Worm (Caenorhabditis elegans) whole organism, midembryonic: ENCODE results near the gene F14F7.5.

Experiments used
- T22C8.4 ChIP-seq: fragments of 200-800 bp; sonication (Bioruptor generic); IDR thresholded peaks from 2 replicates; pipeline ENCODE4 v1.3.6; 2022; ENCODE audit warnings: missing genetic modification characterization, missing compliant biosample characterization
- cog-1 ChIP-seq: sonication (generic microtip); optimal IDR thresholded peaks from 2 replicates; lab custom pipeline; 2016; ENCODE audit warnings: missing genetic modification characterization, missing compliant biosample characterization
- flt-1 ChIP-seq: fragments of 200-800 bp; sonication (Bioruptor generic); IDR thresholded peaks from 2 replicates; pipeline ENCODE4 v1.3.6; 2022; ENCODE audit warnings: missing genetic modification characterization, missing compliant biosample characterization
- klf-2 ChIP-seq: fragments of 200-800 bp; sonication (Bioruptor generic); conservative IDR thresholded peaks from 2 replicates; pipeline ENCODE4 v1.3.6; 2022; ENCODE audit warnings: missing genetic modification reagents, missing genetic modification characterization, missing compliant biosample characterization
- med-1 ChIP-seq: sonication (generic microtip); optimal IDR thresholded peaks from 2 replicates; lab custom pipeline; 2017; ENCODE audit warnings: missing genetic modification characterization, mild to moderate bottlenecking, missing compliant biosample characterization, antibody characterized with exemption, missing genetic modification reagents; ENCODE audit not compliant: insufficient read depth
- ref-1 ChIP-seq: fragments of 200-800 bp; sonication (Bioruptor generic); conservative IDR thresholded peaks from 2 replicates; pipeline ENCODE4 v1.3.6; 2022; ENCODE audit warnings: missing genetic modification reagents, missing genetic modification characterization, missing compliant biosample characterization
- tab-1 ChIP-seq: fragments of 200-800 bp; sonication (Bioruptor generic); IDR thresholded peaks from 2 replicates; pipeline ENCODE4 v1.3.6; 2022; ENCODE audit warnings: missing genetic modification characterization, missing compliant biosample characterization
- ztf-23 ChIP-seq: fragments of 200-800 bp; sonication (Bioruptor generic); IDR thresholded peaks from 2 replicates; pipeline ENCODE4 v1.3.6; 2022; ENCODE audit warnings: missing genetic modification reagents, missing genetic modification characterization, missing compliant biosample characterization
- ztf-29 ChIP-seq: fragments of 200-800 bp; sonication (Bioruptor generic); IDR thresholded peaks from 2 replicates; pipeline ENCODE4 v1.3.6; 2022; ENCODE audit warnings: missing genetic modification reagents, missing genetic modification characterization, missing compliant biosample characterization

The F14F7.5 gene

DNA sequence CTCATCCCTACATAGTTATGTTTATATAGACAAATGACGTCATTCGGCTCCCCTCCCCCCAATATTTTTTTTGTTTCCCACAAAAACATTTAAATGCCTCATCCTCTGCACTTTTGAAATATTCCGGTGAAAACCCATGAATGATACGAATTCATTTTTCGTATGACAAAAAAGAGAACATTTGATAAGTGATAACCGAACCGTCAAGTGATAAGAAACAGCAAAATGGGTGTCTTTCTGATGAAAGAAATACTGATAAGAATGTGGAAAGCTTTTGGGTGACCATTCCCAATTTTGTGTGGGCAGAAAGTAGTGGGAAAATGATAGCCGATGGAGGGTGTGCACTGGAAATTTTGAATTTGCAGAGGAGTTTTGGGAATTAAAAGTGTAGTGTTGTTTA, 27.5 kb downstream of the F14F7.5 start:
- TF ChIP-seq ref-1 (no peak), T22C8.4 (no peak), ztf-23 (no peak), ztf-29 (GFP tag; lab: Robert Waterston, UW) (no peak), tab-1 (GFP tag; lab: Robert Waterston, UW) (no peak), klf-2 (GFP tag; lab: Robert Waterston, UW) (no peak), med-1 (GFP tag; lab: Kevin White, UChicago) (no peak), cog-1 (tag; lab: Kevin White, UChicago) (no peak), flt-1 (GFP tag; lab: Robert Waterston, UW) (no peak)

DNA sequence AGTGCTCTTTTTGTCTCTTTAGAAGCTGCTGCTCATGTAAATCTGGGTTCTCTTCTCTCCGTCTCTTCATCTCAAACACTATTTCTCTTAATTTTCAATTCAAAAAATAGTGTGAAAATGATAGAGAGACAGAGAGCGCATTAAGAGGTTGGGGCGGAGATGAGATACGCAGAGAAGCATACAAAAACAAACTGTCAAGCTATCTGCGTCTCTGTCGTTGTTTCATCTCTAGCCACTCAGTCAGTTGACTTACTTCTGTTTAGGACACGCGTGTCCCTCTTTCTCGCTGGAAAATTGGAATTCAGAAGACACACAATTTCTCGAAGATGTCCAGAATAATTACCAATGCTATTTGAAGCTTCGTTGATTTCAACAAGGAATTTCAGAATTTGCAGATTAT, 29.3 kb downstream of the F14F7.5 start:
- TF ChIP-seq ref-1: no peak
- peak; percentile 59; the same call in 1 of the 2 replicates for TF ChIP-seq flt-1 (GFP tag; lab: Robert Waterston, UW)
- TF ChIP-seq cog-1 (tag; lab: Kevin White, UChicago): peak; percentile 65

DNA sequence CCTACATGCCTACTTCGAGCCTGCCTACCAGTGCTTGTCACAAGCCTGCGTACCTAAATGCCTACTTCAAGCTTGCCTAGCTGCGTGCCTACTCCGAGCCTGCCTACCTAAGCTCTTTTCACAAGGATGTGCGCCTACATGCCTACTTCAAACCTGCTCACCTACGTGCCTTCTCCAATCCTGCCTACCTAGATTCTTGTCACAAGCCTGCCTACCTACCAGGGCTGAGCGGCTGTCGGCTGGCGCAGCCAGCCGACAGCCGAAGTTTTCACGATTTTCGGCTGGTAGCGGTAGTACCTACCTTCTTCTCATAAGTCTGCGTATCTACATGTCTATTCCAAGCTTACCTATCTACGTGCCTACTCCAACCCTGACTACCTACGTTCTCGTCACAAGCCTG, 29.9 kb downstream of the F14F7.5 start:
- TF ChIP-seq ztf-29 (GFP tag; lab: Robert Waterston, UW) (no peak), tab-1 (GFP tag; lab: Robert Waterston, UW) (no peak), flt-1 (GFP tag; lab: Robert Waterston, UW) (no peak), ref-1 (no peak), T22C8.4 (no peak)

DNA sequence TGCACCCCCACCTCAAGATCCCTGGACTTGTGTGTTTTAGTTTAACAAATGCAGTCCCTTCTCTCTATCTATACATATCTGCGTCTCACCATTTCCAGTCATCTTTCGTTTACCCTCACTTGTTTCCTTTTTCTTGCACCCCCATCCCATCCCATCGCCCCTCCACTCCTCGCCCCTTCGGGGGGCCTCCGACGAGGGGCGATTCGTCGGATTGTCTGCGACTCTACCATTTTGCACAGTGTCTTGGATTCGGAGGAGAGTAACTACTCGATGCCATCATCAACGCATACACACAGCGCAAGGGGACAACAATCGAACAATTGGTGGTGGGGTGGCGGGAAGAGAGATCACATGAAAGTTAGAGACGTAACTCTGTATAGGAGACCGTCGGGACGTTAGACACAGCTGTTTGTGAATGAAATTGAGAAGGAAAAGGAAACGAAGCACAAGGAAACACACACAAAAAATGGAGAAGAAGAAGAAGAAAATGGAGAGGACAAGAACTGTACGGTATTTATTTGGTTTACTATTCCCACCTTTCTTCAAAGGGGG, 30.7 kb downstream of the F14F7.5 start:
- TF ChIP-seq ztf-23 (peak; percentile 82), flt-1 (GFP tag; lab: Robert Waterston, UW) (peak; percentile 68; the same call in 1 of the 2 replicates), med-1 (GFP tag; lab: Kevin White, UChicago) (no peak), ztf-29 (GFP tag; lab: Robert Waterston, UW) (no peak; the same call in 1 of the 2 replicates), cog-1 (tag; lab: Kevin White, UChicago) (peak; percentile 98), ref-1 (no peak), klf-2 (GFP tag; lab: Robert Waterston, UW) (no peak), tab-1 (GFP tag; lab: Robert Waterston, UW) (no peak), T22C8.4 (no peak)

DNA sequence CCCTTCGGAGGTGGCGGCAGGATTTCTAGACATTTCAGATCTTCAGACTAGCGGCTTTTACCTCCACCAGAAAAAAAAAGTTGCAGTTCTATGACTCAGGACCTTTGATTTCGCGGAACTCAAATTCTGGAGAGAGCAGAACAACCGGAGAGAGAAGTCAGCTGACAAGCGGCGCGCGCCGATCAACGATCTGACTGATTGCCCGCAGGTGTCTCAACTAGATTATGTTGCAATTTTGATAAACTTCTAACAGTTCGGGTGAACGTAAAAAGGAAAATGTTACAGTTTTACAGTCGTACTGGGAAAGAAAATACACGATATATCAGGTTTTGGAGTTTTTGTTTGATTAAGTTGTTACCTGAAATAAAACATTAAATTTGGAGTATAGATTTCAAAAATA, 31.2 kb downstream of the F14F7.5 start:
- TF ChIP-seq med-1 (GFP tag; lab: Kevin White, UChicago) (peak; percentile 4), ref-1 (no peak)

DNA sequence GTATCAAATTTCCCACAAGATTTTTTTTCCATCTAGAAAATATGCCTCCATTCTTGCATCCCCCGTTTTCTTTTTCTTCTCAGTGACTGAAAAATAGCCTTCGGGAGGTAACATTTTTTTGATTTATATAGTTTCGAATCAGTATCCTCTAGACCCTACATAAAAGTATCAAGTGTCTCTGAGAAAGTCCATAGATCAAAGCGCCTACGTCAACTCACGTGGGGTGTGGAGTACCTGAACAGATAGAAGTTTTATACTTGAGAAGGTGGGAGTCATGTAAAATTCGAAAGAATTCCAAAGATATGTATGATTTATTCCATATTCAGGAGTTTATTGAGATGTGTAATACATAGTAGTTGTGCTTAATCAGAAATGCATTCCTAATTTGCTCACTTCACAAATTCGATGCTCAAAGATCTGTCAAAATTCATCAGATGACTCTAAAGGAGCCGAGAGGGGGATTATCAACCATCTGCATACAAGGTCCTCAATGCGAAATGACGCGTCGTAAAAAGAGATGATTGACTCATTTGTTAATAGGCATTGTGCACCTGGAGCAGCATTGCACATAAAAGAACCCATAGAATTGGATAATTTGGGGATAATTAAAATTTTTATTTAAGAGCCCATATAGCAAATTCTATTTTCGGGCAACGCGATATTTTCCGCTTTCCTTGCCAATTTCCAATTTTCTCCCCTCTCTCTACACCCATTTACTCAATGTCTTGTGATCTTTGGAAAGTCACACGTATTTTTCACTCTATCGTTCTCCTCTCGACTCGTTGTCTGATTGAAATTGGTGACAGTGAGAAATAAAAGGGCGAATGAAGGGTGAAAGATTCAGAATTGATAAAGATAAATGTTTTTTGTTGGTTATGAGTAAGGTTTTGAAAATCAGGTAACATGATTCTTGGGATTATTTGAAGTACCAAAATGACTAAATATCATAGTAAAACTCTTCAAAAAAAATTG, 32.7 kb downstream of the F14F7.5 start:
- TF ChIP-seq med-1 (GFP tag; lab: Kevin White, UChicago) (no peak), cog-1 (tag; lab: Kevin White, UChicago) (peak; percentile 4)

DNA sequence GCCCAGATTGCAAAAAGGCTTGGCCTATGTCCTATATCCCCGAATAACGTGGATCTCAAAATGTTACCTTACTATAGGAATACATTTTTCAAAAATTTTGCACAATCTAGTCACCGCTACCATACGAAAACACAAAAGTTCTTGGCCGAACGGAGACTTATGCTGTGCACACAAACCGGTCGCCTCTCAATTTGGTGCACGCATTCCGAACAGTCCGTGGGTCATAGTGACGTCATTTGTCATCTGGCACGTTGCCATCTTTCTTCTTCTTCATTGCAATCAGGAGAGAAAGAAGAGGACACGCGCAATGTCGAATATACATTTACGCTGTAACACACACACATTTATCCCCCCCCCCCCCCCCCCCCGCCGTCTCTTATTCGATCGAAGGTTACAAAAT, 33.9 kb downstream of the F14F7.5 start:
- no peak for TF ChIP-seq klf-2 (GFP tag; lab: Robert Waterston, UW)
- no peak for TF ChIP-seq med-1 (GFP tag; lab: Kevin White, UChicago)
- TF ChIP-seq tab-1 (GFP tag; lab: Robert Waterston, UW): no peak
- TF ChIP-seq T22C8.4: no peak
- no peak for TF ChIP-seq ref-1
- TF ChIP-seq ztf-29 (GFP tag; lab: Robert Waterston, UW): no peak
- no peak for TF ChIP-seq cog-1 (tag; lab: Kevin White, UChicago)
- no peak for TF ChIP-seq flt-1 (GFP tag; lab: Robert Waterston, UW)
- no peak for TF ChIP-seq ztf-23

DNA sequence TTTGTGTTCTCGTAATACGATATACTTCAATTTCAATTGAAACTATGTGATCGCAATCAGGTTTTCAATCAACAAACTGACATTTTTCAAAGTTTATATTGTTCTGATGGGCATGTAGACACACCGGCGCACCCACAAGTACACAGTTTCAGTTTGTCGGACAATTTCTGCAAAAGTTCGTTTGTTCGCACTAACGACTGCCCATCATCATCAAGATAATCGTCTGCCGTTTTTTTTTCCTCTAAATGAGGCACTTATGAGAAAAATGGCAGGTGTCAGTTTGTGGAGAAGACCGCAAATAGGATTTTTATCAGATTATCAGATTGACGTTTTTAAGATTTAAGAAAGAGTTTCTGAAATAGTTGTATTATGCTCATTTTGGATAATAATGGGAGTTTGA, 35.0 kb downstream of the F14F7.5 start:
- TF ChIP-seq ztf-23 (no peak), T22C8.4 (no peak), med-1 (GFP tag; lab: Kevin White, UChicago) (no peak)

DNA sequence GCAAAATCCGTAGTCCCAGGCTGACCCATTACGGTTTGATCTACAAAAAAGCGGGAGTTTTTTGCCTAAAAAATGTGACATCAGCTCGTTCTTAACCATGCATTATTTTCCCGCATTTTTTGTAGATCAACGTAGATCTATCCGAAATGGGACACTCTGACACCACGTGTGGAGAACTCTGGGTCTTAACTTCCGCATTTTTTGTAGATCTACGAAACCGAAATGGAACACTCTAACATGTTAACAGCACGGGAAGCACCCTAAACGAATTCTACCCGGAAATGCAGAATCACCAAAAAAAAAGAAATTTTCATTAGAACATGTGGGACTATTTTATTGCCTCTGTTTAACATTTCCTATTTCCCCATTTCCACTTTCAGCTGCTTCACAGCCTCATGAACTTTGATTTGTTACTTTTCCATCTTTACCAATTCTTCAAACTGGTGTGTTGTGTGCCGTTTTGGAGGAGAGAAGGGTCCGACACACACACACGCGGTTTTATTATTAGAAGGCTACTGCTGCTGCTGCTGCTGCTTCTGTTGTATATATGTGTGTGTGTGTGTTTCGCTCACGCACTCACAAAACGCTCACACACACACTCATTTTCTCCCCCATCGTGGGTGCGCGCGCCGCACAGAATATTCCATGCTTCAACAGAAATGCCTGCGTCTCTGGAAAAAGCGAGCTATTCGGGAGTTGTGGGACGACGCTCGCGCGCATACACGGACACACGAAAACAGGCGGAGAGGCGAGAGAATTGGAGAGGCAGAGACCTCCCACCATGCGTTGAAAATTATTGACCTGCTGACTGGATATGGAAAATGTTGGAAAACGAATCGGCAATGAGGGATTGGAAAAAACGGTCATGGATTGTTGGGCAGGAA, 36.3 kb downstream of the F14F7.5 start:
- TF ChIP-seq klf-2 (GFP tag; lab: Robert Waterston, UW) (no peak), cog-1 (tag; lab: Kevin White, UChicago) (peak; percentile 91), tab-1 (GFP tag; lab: Robert Waterston, UW) (0 out of 2 replicates have a peak, but pooled peaks have one; percentile 18), flt-1 (GFP tag; lab: Robert Waterston, UW) (peak; percentile 81), ztf-23 (peak; percentile 78)

DNA sequence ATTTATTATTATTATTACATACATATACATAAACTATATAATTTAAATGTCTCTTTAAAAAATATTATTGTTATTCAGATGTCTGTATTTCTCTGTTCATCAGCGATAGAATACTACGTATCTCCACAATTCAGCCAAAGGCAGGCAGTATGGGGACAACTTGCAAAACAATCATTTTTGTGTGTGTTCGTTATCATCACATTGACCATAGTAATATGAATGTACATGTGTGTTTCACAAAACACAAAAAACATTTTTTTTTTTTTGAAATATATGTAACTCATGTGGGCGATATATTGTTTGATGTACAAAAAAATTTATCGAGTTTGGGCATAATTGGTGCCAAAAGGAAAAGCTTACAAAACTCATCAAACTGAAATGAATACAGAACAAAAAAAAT, 37.6 kb downstream of the F14F7.5 start:
- TF ChIP-seq ref-1: no peak
- no peak for TF ChIP-seq tab-1 (GFP tag; lab: Robert Waterston, UW)
- TF ChIP-seq flt-1 (GFP tag; lab: Robert Waterston, UW): no peak
- TF ChIP-seq med-1 (GFP tag; lab: Kevin White, UChicago): no peak
- TF ChIP-seq ztf-29 (GFP tag; lab: Robert Waterston, UW): no peak
- TF ChIP-seq klf-2 (GFP tag; lab: Robert Waterston, UW): no peak
- no peak for TF ChIP-seq ztf-23
- no peak for TF ChIP-seq T22C8.4
- TF ChIP-seq cog-1 (tag; lab: Kevin White, UChicago): no peak
